Fruit fly (Drosophila melanogaster) whole organism, prepupa: ENCODE measurements around the gene CG4404.

Experiments
- CG10669 ChIP-seq: fragments of 200-800 bp; sonication (Bioruptor generic); optimal IDR thresholded peaks from 3 replicates; lab custom pipeline; 2018; ENCODE audit warnings: missing biosample characterization, mild to moderate bottlenecking, missing genetic modification characterization, moderate library complexity
- CG11294 ChIP-seq: fragments of 200-800 bp; sonication (Bioruptor generic); IDR thresholded peaks from 2 replicates; pipeline ENCODE4 v1.3.6; 2022; ENCODE audit warnings: missing biosample characterization, missing genetic modification characterization
- CG11762 ChIP-seq: fragments of 200-800 bp; sonication (Bioruptor generic); optimal IDR thresholded peaks from 3 replicates; lab custom pipeline; 2016; ENCODE audit warnings: missing biosample characterization, missing genetic modification characterization; ENCODE audit not compliant: insufficient read depth
- CG11902 ChIP-seq: fragments of 200-800 bp; sonication (Bioruptor generic); optimal IDR thresholded peaks from 3 replicates; lab custom pipeline; 2016; ENCODE audit warnings: missing biosample characterization, missing genetic modification characterization
- CG15336 ChIP-seq: fragments of 200-800 bp; sonication (Bioruptor generic); IDR thresholded peaks from 2 replicates; pipeline ENCODE4 v1.3.6; 2022; ENCODE audit warnings: missing biosample characterization, missing genetic modification characterization
- CG1621 ChIP-seq: fragments of 200-800 bp; sonication (Bioruptor generic); optimal IDR thresholded peaks from 3 replicates; lab custom pipeline; 2018; ENCODE audit warnings: missing biosample characterization, mild to moderate bottlenecking, missing genetic modification characterization
- CG32006 ChIP-seq: fragments of 200-800 bp; sonication (Bioruptor generic); optimal IDR thresholded peaks from 3 replicates; lab custom pipeline; 2017; ENCODE audit warnings: missing biosample characterization, mild to moderate bottlenecking, missing genetic modification characterization
- CG3919 ChIP-seq: fragments of 200-800 bp; sonication (Bioruptor generic); optimal IDR thresholded peaks from 3 replicates; lab custom pipeline; 2016; ENCODE audit warnings: missing biosample characterization, missing genetic modification characterization
- CG4318 ChIP-seq: fragments of 200-800 bp; sonication (Bioruptor generic); optimal IDR thresholded peaks from 3 replicates; lab custom pipeline; 2017; ENCODE audit warnings: missing biosample characterization, mild to moderate bottlenecking, missing genetic modification characterization
- CG6163 ChIP-seq: fragments of 200-800 bp; sonication (Bioruptor generic); IDR thresholded peaks from 3 replicates; pipeline ENCODE4 v1.3.6; 2022; ENCODE audit warnings: missing biosample characterization, missing genetic modification characterization
- CG6276 ChIP-seq: fragments of 200-800 bp; sonication (Bioruptor generic); optimal IDR thresholded peaks from 2 replicates; lab custom pipeline; 2017; ENCODE audit warnings: missing biosample characterization, mild to moderate bottlenecking, missing genetic modification characterization
- CG6792 ChIP-seq: fragments of 200-800 bp; sonication (Bioruptor generic); optimal IDR thresholded peaks from 3 replicates; lab custom pipeline; 2016; ENCODE audit warnings: missing biosample characterization, missing genetic modification characterization
- CG6808 ChIP-seq: fragments of 200-800 bp; sonication (Bioruptor generic); optimal IDR thresholded peaks from 3 replicates; lab custom pipeline; 2017; ENCODE audit warnings: missing biosample characterization, missing genetic modification characterization, mild to moderate bottlenecking, moderate library complexity, missing genetic modification reagents
- CG6854 ChIP-seq: fragments of 200-800 bp; sonication (Bioruptor generic); optimal IDR thresholded peaks from 2 replicates; lab custom pipeline; 2017; ENCODE audit warnings: missing biosample characterization, mild to moderate bottlenecking, missing genetic modification characterization
- CG7368 ChIP-seq: fragments of 200-800 bp; sonication (Bioruptor generic); optimal IDR thresholded peaks from 3 replicates; lab custom pipeline; 2016; ENCODE audit warnings: missing biosample characterization, missing genetic modification characterization
- CG8319 ChIP-seq: fragments of 200-800 bp; sonication (Bioruptor generic); optimal IDR thresholded peaks from 3 replicates; lab custom pipeline; 2016; ENCODE audit warnings: missing biosample characterization, missing genetic modification characterization
- CG8632 ChIP-seq: fragments of 200-800 bp; sonication (Bioruptor generic); optimal IDR thresholded peaks from 3 replicates; lab custom pipeline; 2016; ENCODE audit warnings: missing biosample characterization, missing genetic modification characterization
- CG9139 ChIP-seq: fragments of 200-800 bp; sonication (Bioruptor generic); optimal IDR thresholded peaks from 3 replicates; lab custom pipeline; 2017; ENCODE audit warnings: missing biosample characterization, mild to moderate bottlenecking, missing genetic modification characterization
- Eip78C ChIP-seq: fragments of 200-800 bp; sonication (Bioruptor generic); peaks from one replicate; lab custom pipeline; 2016; ENCODE audit warnings: missing biosample characterization, missing genetic modification characterization
- Ets21C ChIP-seq: fragments of 200-800 bp; sonication (Bioruptor generic); optimal IDR thresholded peaks from 3 replicates; lab custom pipeline; 2016; ENCODE audit warnings: missing biosample characterization, missing genetic modification characterization
- Ets96B ChIP-seq: fragments of 200-800 bp; optimal IDR thresholded peaks from 2 replicates; lab custom pipeline; 2019; ENCODE audit warnings: missing biosample characterization, mild to moderate bottlenecking, missing genetic modification characterization, moderate library complexity
- Gug ChIP-seq: fragments of 200-800 bp; sonication (Bioruptor generic); IDR thresholded peaks from 2 replicates; pipeline ENCODE4 v1.3.6; 2022; ENCODE audit warnings: missing biosample characterization, missing genetic modification characterization
- Hr38 ChIP-seq: sonication (Bioruptor generic); optimal IDR thresholded peaks from 2 replicates; lab custom pipeline; 2016; ENCODE audit warnings: missing biosample characterization, missing genetic modification characterization
- Hr39 ChIP-seq: fragments of 200-800 bp; sonication (Bioruptor generic); optimal IDR thresholded peaks from 2 replicates; lab custom pipeline; 2016; ENCODE audit warnings: missing biosample characterization, missing genetic modification characterization
- Hr4 ChIP-seq: fragments of 200-800 bp; sonication (Bioruptor generic); optimal IDR thresholded peaks from 3 replicates; lab custom pipeline; 2016; ENCODE audit warnings: missing biosample characterization, missing genetic modification characterization
- Lpt ChIP-seq: fragments of 200-800 bp; sonication (Bioruptor generic); optimal IDR thresholded peaks from 3 replicates; lab custom pipeline; 2016; ENCODE audit warnings: missing biosample characterization, missing genetic modification characterization
- OdsH ChIP-seq: fragments of 200-800 bp; sonication (Bioruptor generic); optimal IDR thresholded peaks from 3 replicates; lab custom pipeline; 2016; ENCODE audit warnings: missing biosample characterization, missing genetic modification characterization
- Sox102F ChIP-seq: fragments of 200-800 bp; sonication (Bioruptor generic); optimal IDR thresholded peaks from 2 replicates; lab custom pipeline; 2016; ENCODE audit warnings: missing biosample characterization, mild to moderate bottlenecking, missing genetic modification characterization
- Sox14 ChIP-seq: fragments of 200-800 bp; sonication (Bioruptor generic); optimal IDR thresholded peaks from 3 replicates; lab custom pipeline; 2016; ENCODE audit warnings: missing biosample characterization, missing genetic modification characterization
- Sox15 ChIP-seq: fragments of 200-800 bp; sonication (Bioruptor generic); optimal IDR thresholded peaks from 3 replicates; lab custom pipeline; 2016; ENCODE audit warnings: missing biosample characterization, missing genetic modification characterization
- achi ChIP-seq: fragments of 200-800 bp; sonication (Bioruptor generic); optimal IDR thresholded peaks from 3 replicates; lab custom pipeline; 2016; ENCODE audit warnings: missing biosample characterization, missing genetic modification characterization
- acj6 ChIP-seq: fragments of 200-800 bp; sonication (Bioruptor generic); optimal IDR thresholded peaks from 3 replicates; lab custom pipeline; 2016; ENCODE audit warnings: missing biosample characterization, missing genetic modification characterization
- cyc ChIP-seq: fragments of 200-800 bp; sonication (Bioruptor generic); optimal IDR thresholded peaks from 3 replicates; lab custom pipeline; 2016; ENCODE audit warnings: missing biosample characterization, missing genetic modification characterization
- dac ChIP-seq: fragments of 200-800 bp; sonication (Bioruptor generic); optimal IDR thresholded peaks from 2 replicates; lab custom pipeline; 2017; ENCODE audit warnings: missing biosample characterization, mild to moderate bottlenecking, missing genetic modification characterization
- dsx ChIP-seq: fragments of 200-800 bp; optimal IDR thresholded peaks from 3 replicates; lab custom pipeline; 2019; ENCODE audit warnings: missing biosample characterization, mild to moderate bottlenecking, missing genetic modification characterization, moderate library complexity; ENCODE audit not compliant: poor library complexity, severe bottlenecking
- eg ChIP-seq: fragments of 200-800 bp; sonication (Bioruptor generic); IDR thresholded peaks from 3 replicates; pipeline ENCODE4 v1.3.6; 2022; ENCODE audit warnings: missing biosample characterization, missing genetic modification characterization
- esn ChIP-seq: fragments of 200-800 bp; sonication (Bioruptor generic); optimal IDR thresholded peaks from 2 replicates; lab custom pipeline; 2016; ENCODE audit warnings: missing biosample characterization, mild to moderate bottlenecking, missing genetic modification characterization, moderate library complexity
- fd59A ChIP-seq: fragments of 200-800 bp; sonication (Bioruptor generic); optimal IDR thresholded peaks from 2 replicates; lab custom pipeline; 2017; ENCODE audit warnings: missing biosample characterization, mild to moderate bottlenecking, missing genetic modification characterization, missing genetic modification reagents
- fd85E ChIP-seq: fragments of 200-800 bp; sonication (Bioruptor generic); optimal IDR thresholded peaks from 3 replicates; lab custom pipeline; 2016; ENCODE audit warnings: missing biosample characterization, missing genetic modification characterization
- lz ChIP-seq: fragments of 200-800 bp; sonication (Bioruptor generic); optimal IDR thresholded peaks from 3 replicates; lab custom pipeline; 2016; ENCODE audit warnings: missing biosample characterization, missing genetic modification characterization
- net ChIP-seq: fragments of 200-800 bp; sonication (Bioruptor generic); optimal IDR thresholded peaks from 3 replicates; lab custom pipeline; 2016; ENCODE audit warnings: missing biosample characterization, missing genetic modification characterization
- pdm3 ChIP-seq: fragments of 200-800 bp; sonication (Bioruptor generic); optimal IDR thresholded peaks from 3 replicates; lab custom pipeline; 2016; ENCODE audit warnings: missing biosample characterization, missing genetic modification characterization
- salr ChIP-seq, 2 experiments: fragments of 200-800 bp; sonication (Bioruptor generic); optimal IDR thresholded peaks; 3 replicates each; lab custom pipeline; 2016 to 2018; ENCODE audit warnings: missing biosample characterization in 2 of 2, missing genetic modification characterization in 2 of 2, mild to moderate bottlenecking in 1 of 2
- spab ChIP-seq: fragments of 200-800 bp; sonication (Bioruptor generic); optimal IDR thresholded peaks from 2 replicates; lab custom pipeline; 2017; ENCODE audit warnings: missing biosample characterization, mild to moderate bottlenecking, missing genetic modification characterization, missing genetic modification reagents
- ss ChIP-seq, 2 experiments: fragments of 200-800 bp; sonication (Bioruptor generic); optimal IDR thresholded peaks; 2 replicates in 1 of 2; 3 replicates in 1 of 2; lab custom pipeline; 2017 to 2018; ENCODE audit warnings: mild to moderate bottlenecking in 2 of 2, missing biosample characterization in 2 of 2, missing genetic modification characterization in 2 of 2, moderate library complexity in 1 of 2
- svp ChIP-seq: fragments of 200-800 bp; sonication (Bioruptor generic); peaks from one replicate; lab custom pipeline; 2016; ENCODE audit warnings: missing biosample characterization, missing genetic modification characterization
- topi ChIP-seq: fragments of 200-800 bp; sonication (Bioruptor generic); optimal IDR thresholded peaks from 3 replicates; lab custom pipeline; 2016; ENCODE audit warnings: missing biosample characterization, missing genetic modification characterization

The CG4404 gene

DNA sequence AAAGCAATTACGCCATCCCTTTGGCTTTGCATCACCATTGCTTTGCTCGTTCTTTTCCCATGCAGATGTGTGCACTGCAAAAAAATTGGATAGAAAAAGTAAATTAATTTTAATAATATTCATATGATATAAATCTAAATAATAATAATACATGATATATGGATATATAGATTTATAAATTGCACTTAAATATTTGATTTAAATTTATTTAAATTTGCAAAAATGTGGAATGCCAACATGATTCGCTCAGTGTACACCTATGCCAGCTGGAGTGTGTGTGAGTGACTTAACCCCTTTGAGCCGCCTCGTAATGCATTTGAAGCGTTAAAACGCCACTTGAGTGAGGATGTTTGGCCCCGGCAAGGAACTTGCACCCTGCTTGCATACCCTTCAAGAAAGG, 7.9 kb upstream of the CG4404 start (continued):
- TF ChIP-seq CG6854 (GFP tag; lab: Kevin White, UChicago) (no peak), achi (peak; percentile 25), Lpt (no peak), Hr39 (GFP tag; lab: Kevin White, UChicago) (no peak), ss (GFP tag; optimal IDR thresholded peaks at IDR 0.05; lab: Kevin White, UChicago) (peak in 1 of 2 experiments; percentile 6), salr (GFP tag; optimal IDR thresholded peaks at IDR 0.05; lab: Kevin White, UChicago) (no peak), pdm3 (GFP tag; lab: Kevin White, UChicago) (no peak), esn (GFP tag; lab: Kevin White, UChicago) (peak; percentile 6), CG6163 (GFP tag; lab: Robert Waterston, UW) (no peak), CG3919 (peak; percentile 32), CG7368 (no peak), OdsH (peak; percentile 22), Hr38 (GFP tag; lab: Kevin White, UChicago) (no peak), Ets21C (no peak)

- TF ChIP-seq Lpt (no peak), CG32006 (GFP tag; lab: Kevin White, UChicago) (peak; percentile 58), Sox15 (GFP tag; lab: Kevin White, UChicago) (peak; percentile 22), CG9139 (GFP tag; lab: Kevin White, UChicago) (no peak), net (no peak), esn (GFP tag; lab: Kevin White, UChicago) (peak; percentile 59), CG6792 (GFP tag; lab: Kevin White, UChicago) (peak; percentile 32), acj6 (GFP tag; lab: Kevin White, UChicago) (peak; percentile 55), OdsH (peak; percentile 57), eg (GFP tag; lab: Robert Waterston, UW) (0 out of 3 replicates have a peak, but pooled peaks have one; percentile 15), Sox102F (GFP tag; lab: Kevin White, UChicago) (no peak), svp (peak; percentile 76), CG1621 (tag; lab: Kevin White, UChicago) (no peak), CG11902 (GFP tag; lab: Kevin White, UChicago) (peak; percentile 24), Hr4 (peak; percentile 31), CG7368 (no peak), Hr39 (GFP tag; lab: Kevin White, UChicago) (peak; percentile 31), fd85E (GFP tag; lab: Kevin White, UChicago) (no peak), CG4318 (GFP tag; lab: Kevin White, UChicago) (peak; percentile 18), achi (peak; percentile 30), dsx (GFP tag; lab: Kevin White, UChicago) (no peak), CG3919 (peak; percentile 48), CG6276 (GFP tag; lab: Kevin White, UChicago) (no peak), Sox14 (GFP tag; lab: Kevin White, UChicago) (peak; percentile 9), cyc (peak; percentile 51), CG6163 (GFP tag; lab: Robert Waterston, UW) (no peak), CG8632 (GFP tag; lab: Kevin White, UChicago) (peak; percentile 18), fd59A (GFP tag; lab: Kevin White, UChicago) (peak; percentile 33), CG15336 (GFP tag; lab: Robert Waterston, UW) (no peak), CG10669 (GFP tag; lab: Kevin White, UChicago) (peak; percentile 1), Ets96B (tag; lab: Kevin White, UChicago) (peak; percentile 15), dac (GFP tag; lab: Kevin White, UChicago) (no peak), Ets21C (peak; percentile 33), topi (GFP tag; lab: Kevin White, UChicago) (peak; percentile 53), spab (no peak), CG11294 (GFP tag; lab: Robert Waterston, UW) (no peak), lz (GFP tag; lab: Kevin White, UChicago) (peak; percentile 52), CG8319 (GFP tag; lab: Kevin White, UChicago) (peak; percentile 16), CG6808 (GFP tag; lab: Kevin White, UChicago) (peak; percentile 38), CG11762 (GFP tag; lab: Kevin White, UChicago) (peak; percentile 34), pdm3 (GFP tag; lab: Kevin White, UChicago) (peak; percentile 58), Hr38 (GFP tag; lab: Kevin White, UChicago) (no peak), Eip78C (peak; percentile 79), Gug (GFP tag; lab: Robert Waterston, UW) (no peak)
These were observed 4.0 kb upstream of the CG4404 start, which contains the start of the genes Brms1 and CG4645 for dm6 chrX:12909577-12910426. TSS of gene Brms1 (minus strand) at chrX:12909622. TSS of gene CG4645 (plus strand) at chrX:12909953.
